Fruit fly (Drosophila melanogaster): ENCODE measurements around the gene CG15056.

Gene CG15056

DNA sequence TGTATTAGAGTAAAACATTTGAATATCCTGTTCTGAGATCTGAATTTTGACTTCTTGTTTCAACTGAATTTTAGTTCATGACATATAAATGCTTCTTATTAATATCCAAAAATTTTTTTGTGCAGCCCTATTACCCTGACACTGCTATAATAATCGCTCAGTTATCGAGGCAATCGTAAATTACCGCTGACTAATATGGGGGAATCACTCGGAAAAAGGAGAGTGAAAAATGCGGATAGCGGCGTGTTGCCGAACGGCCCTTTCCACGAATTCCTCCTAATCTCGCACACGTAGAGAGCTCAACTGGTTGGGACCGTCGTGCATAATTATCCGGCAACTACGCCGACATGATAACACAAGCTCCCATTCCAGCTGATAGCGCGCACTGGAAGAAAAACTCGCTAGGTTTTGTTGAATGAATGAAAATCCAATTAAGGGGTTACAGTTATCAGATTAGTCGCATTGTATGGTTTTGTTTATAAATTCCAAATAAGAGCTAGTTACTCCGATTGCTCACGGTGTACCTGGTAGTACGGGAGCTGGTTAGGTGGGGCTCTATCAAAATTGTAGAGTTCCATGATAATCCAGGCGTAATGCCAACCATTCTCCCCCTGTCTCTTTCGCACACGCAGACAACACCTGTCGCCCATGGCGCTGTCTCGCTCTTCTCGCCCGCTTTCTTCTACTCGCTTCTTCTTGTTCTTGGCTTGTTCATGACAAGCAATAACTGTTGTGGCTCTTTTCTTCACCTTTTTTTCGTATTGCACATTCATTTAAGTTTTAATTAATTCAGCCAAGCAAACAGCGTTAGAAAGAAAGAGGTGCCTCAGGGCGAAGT, 47.2 kb upstream of the CG15056 start (continued):
- TF ChIP-seq CG3838 (GFP tag; optimal IDR thresholded peaks at IDR 0.05) (no peak), CG13424 (tag; optimal IDR thresholded peaks at IDR 0.05) (peak; percentile 59), tin (GFP tag; optimal IDR thresholded peaks at IDR 0.05) (peak; percentile 23), Kr (GFP tag; optimal IDR thresholded peaks at IDR 0.05) (no peak), Opbp (GFP tag; IDR thresholded peaks at IDR 0.05; ENCODE audit: partially characterized antibody) (no peak), Bgb (GFP tag; IDR thresholded peaks at IDR 0.05; ENCODE audit: partially characterized antibody) (no peak), Fer1 (GFP tag; optimal IDR thresholded peaks at IDR 0.05) (peak; percentile 76), CG8924 (tag; optimal IDR thresholded peaks at IDR 0.05) (peak; percentile 53), CG4854 (GFP tag; optimal IDR thresholded peaks at IDR 0.05) (peak; percentile 22), Oli (tag; optimal IDR thresholded peaks at IDR 0.05) (peak; percentile 9), CkIIα-i1 (GFP tag; IDR thresholded peaks at IDR 0.05) (no peak), Blimp-1 (GFP tag; optimal IDR thresholded peaks at IDR 0.05) (peak; percentile 55), CG18619 (GFP tag; optimal IDR thresholded peaks at IDR 0.05) (peak; percentile 72), CG16815 (GFP tag; optimal IDR thresholded peaks at IDR 0.05) (peak; percentile 34), prd (optimal IDR thresholded peaks at IDR 0.05) (no peak), prd (GFP tag; IDR thresholded peaks at IDR 0.05) (peak; percentile 75), Chrac-16 (GFP tag; optimal IDR thresholded peaks at IDR 0.05) (peak; percentile 33), br (optimal IDR thresholded peaks at IDR 0.05) (no peak), CG11085 (GFP tag; IDR thresholded peaks at IDR 0.05) (peak; percentile 65), odd (GFP tag; optimal IDR thresholded peaks at IDR 0.05) (peak; percentile 46), CG7271 (tag; optimal IDR thresholded peaks at IDR 0.05) (no peak), Hr78 (GFP tag; optimal IDR thresholded peaks at IDR 0.05) (peak in 1 of 2 experiments; percentile 21), CG8089 (GFP tag; optimal IDR thresholded peaks at IDR 0.05) (peak; percentile 43), unpg (GFP tag; optimal IDR thresholded peaks at IDR 0.05) (peak; percentile 61), CG7372 (GFP tag; IDR thresholded peaks at IDR 0.05) (peak; percentile 32), amos (GFP tag; IDR thresholded peaks at IDR 0.05; ENCODE audit: partially characterized antibody) (no peak; the same call in 1 of the 2 replicates), Asciz (GFP tag; optimal IDR thresholded peaks at IDR 0.05) (no peak), fu2 (GFP tag; optimal IDR thresholded peaks at IDR 0.05) (peak; percentile 59), Med (GFP tag) (peak; percentile 96), corto (GFP tag; optimal IDR thresholded peaks at IDR 0.05) (peak; percentile 0), Hey (tag; optimal IDR thresholded peaks at IDR 0.05) (peak; percentile 86), CG6654 (GFP tag; optimal IDR thresholded peaks at IDR 0.05) (peak; percentile 41), oc (tag; optimal IDR thresholded peaks at IDR 0.05) (peak; percentile 49), CG10565 (GFP tag; optimal IDR thresholded peaks at IDR 0.05) (no peak), CG7839 (tag; optimal IDR thresholded peaks at IDR 0.05) (peak; percentile 80), esg (GFP tag; conservative IDR thresholded peaks at IDR 0.05) (peak; percentile 57), Hr39 (optimal IDR thresholded peaks at IDR 0.05) (no peak), fd3F (GFP tag; optimal IDR thresholded peaks at IDR 0.05) (peak; percentile 43), Aef1 (GFP tag; IDR thresholded peaks at IDR 0.05) (peak; percentile 79), sc (optimal IDR thresholded peaks at IDR 0.05) (no peak), sc (GFP tag; optimal IDR thresholded peaks at IDR 0.05) (no peak), CG8359 (GFP tag; optimal IDR thresholded peaks at IDR 0.05; ENCODE audit: borderline replicate concordance) (peak; percentile 17), Stat92E (GFP tag; optimal IDR thresholded peaks at IDR 0.05) (no peak), zfh2 (GFP tag; optimal IDR thresholded peaks at IDR 0.05) (peak; percentile 85), CG10959 (GFP tag; IDR thresholded peaks at IDR 0.05) (peak; percentile 69), CG4707 (GFP tag; optimal IDR thresholded peaks at IDR 0.05) (peak; percentile 59), CG9215 (GFP tag; IDR thresholded peaks at IDR 0.05) (peak; percentile 70), CG31388 (GFP tag; optimal IDR thresholded peaks at IDR 0.05) (no peak), ind (GFP tag; optimal IDR thresholded peaks at IDR 0.05) (peak; percentile 76)
